Worm (Caenorhabditis elegans): ENCODE measurements around the gene col-96.
A peak's percentile ranks its signal among the peaks of the same experiment; 100 is the strongest.

Gene col-96

ce11 chrIII:11666819-11667218, 39.7 kb downstream of the col-96 start:
- TF ChIP-seq blmp-1 (tag; optimal IDR thresholded peaks at IDR 0.05) (peak; percentile 27), mab-5 (tag; optimal IDR thresholded peaks at IDR 0.05) (no peak)

ce11 chrIII:11663400-11663799, 43.2 kb downstream of the col-96 start:
- TF ChIP-seq nhr-28 (tag; optimal IDR thresholded peaks at IDR 0.05) (no peak), ces-1 (GFP tag; optimal IDR thresholded peaks at IDR 0.05) (peak; percentile 67)

ce11 chrIII:11660736-11661135, 45.8 kb downstream of the col-96 start:
- TF ChIP-seq elt-1 (tag; optimal IDR thresholded peaks at IDR 0.05; ENCODE audit: borderline replicate concordance, insufficient read depth) = no peak
- no peak for TF ChIP-seq mab-5 (tag; optimal IDR thresholded peaks at IDR 0.05)
- no peak for TF ChIP-seq unc-120 (tag; optimal IDR thresholded peaks at IDR 0.05; ENCODE audit: poor library complexity, severe bottlenecking)
- no peak for TF ChIP-seq nhr-28 (tag; optimal IDR thresholded peaks at IDR 0.05)
- TF ChIP-seq ceh-43 (GFP tag; optimal IDR thresholded peaks at IDR 0.05) = no peak
- TF ChIP-seq cnd-1 (tag; optimal IDR thresholded peaks at IDR 0.05) = no peak
- no peak for TF ChIP-seq pha-4 (tag; optimal IDR thresholded peaks at IDR 0.05)
- TF ChIP-seq drap-1 (GFP tag; optimal IDR thresholded peaks at IDR 0.05) = no peak
- no peak for TF ChIP-seq ztf-11 (tag; optimal IDR thresholded peaks at IDR 0.05)
- no peak for TF ChIP-seq sptf-1 (tag; optimal IDR thresholded peaks at IDR 0.05)
- no peak for TF ChIP-seq lin-32 (GFP tag; optimal IDR thresholded peaks at IDR 0.05)
- no peak for TF ChIP-seq tbx-8 (GFP tag; optimal IDR thresholded peaks at IDR 0.05)
- no peak for TF ChIP-seq ces-1 (GFP tag; optimal IDR thresholded peaks at IDR 0.05)
- no peak for TF ChIP-seq flh-1 (GFP tag; optimal IDR thresholded peaks at IDR 0.05)
- TF ChIP-seq lsy-2 (tag; optimal IDR thresholded peaks at IDR 0.05) = no peak
- no peak for TF ChIP-seq sem-2 (GFP tag; optimal IDR thresholded peaks at IDR 0.05)
- no peak for TF ChIP-seq zip-8 (tag; optimal IDR thresholded peaks at IDR 0.05)
- no peak for TF ChIP-seq mls-2 (tag; optimal IDR thresholded peaks at IDR 0.05)
- no peak for TF ChIP-seq unc-39 (tag; optimal IDR thresholded peaks at IDR 0.05)

- TF ChIP-seq lin-13 (tag; optimal IDR thresholded peaks at IDR 0.05) (no peak), unc-120 (tag; optimal IDR thresholded peaks at IDR 0.05; ENCODE audit: poor library complexity, severe bottlenecking) (no peak), blmp-1 (tag; optimal IDR thresholded peaks at IDR 0.05) (no peak), snpc-4 (tag; optimal IDR thresholded peaks at IDR 0.05) (no peak), bed-3 (GFP tag; optimal IDR thresholded peaks at IDR 0.05) (no peak), tbx-8 (GFP tag; optimal IDR thresholded peaks at IDR 0.05) (no peak), nhr-76 (tag; optimal IDR thresholded peaks at IDR 0.05) (no peak), drap-1 (GFP tag; optimal IDR thresholded peaks at IDR 0.05) (no peak), ceh-43 (GFP tag; optimal IDR thresholded peaks at IDR 0.05) (no peak), nhr-12 (tag; optimal IDR thresholded peaks at IDR 0.05) (no peak), sem-2 (GFP tag; optimal IDR thresholded peaks at IDR 0.05) (no peak), ceh-83 (GFP tag; optimal IDR thresholded peaks at IDR 0.05) (no peak), pha-4 (tag; optimal IDR thresholded peaks at IDR 0.05) (no peak), mls-2 (tag; optimal IDR thresholded peaks at IDR 0.05) (no peak)
Measured at ce11 chrIII:11659804-11660203, 46.8 kb downstream of the col-96 start.

ce11 chrIII:11657185-11657817, 49.3 kb downstream of the col-96 start, which contains the start of gene crh-1:
crh-1 (plus strand) TSS chrIII:11657767.
- no peak for TF ChIP-seq mab-5 (tag; optimal IDR thresholded peaks at IDR 0.05)
- peak; percentile 27 for TF ChIP-seq hlh-1 (tag; optimal IDR thresholded peaks at IDR 0.05)
- no peak for TF ChIP-seq nhr-28 (tag; optimal IDR thresholded peaks at IDR 0.05)
- no peak for TF ChIP-seq zip-8 (tag; optimal IDR thresholded peaks at IDR 0.05)
- TF ChIP-seq lin-32 (GFP tag; optimal IDR thresholded peaks at IDR 0.05) = no peak
- TF ChIP-seq mep-1 (tag; optimal IDR thresholded peaks at IDR 0.05) = peak; percentile 70
- TF ChIP-seq nhr-237 (tag; optimal IDR thresholded peaks at IDR 0.05) = peak; percentile 54
- peak; percentile 54 for TF ChIP-seq ces-1 (GFP tag; optimal IDR thresholded peaks at IDR 0.05)
- TF ChIP-seq flh-1 (GFP tag; optimal IDR thresholded peaks at IDR 0.05) = no peak
- peak; percentile 35 for TF ChIP-seq lsy-2 (tag; optimal IDR thresholded peaks at IDR 0.05)
- no peak for TF ChIP-seq elt-3 (tag; optimal IDR thresholded peaks at IDR 0.05)

Measured in whole organism, mixed stage, embryonic.